Fruit fly (Drosophila melanogaster) whole organism, prepupa: ENCODE results near the gene eyg.

Experiments
- CG10631 ChIP-seq: fragments of 200-800 bp; sonication (Bioruptor generic); optimal IDR thresholded peaks from 2 replicates; lab custom pipeline; 2016; ENCODE audit warnings: missing biosample characterization, missing genetic modification characterization
- CG10669 ChIP-seq: fragments of 200-800 bp; sonication (Bioruptor generic); optimal IDR thresholded peaks from 3 replicates; lab custom pipeline; 2018; ENCODE audit warnings: missing biosample characterization, mild to moderate bottlenecking, missing genetic modification characterization, moderate library complexity
- CG11294 ChIP-seq: fragments of 200-800 bp; sonication (Bioruptor generic); IDR thresholded peaks from 2 replicates; pipeline ENCODE4 v1.3.6; 2022; ENCODE audit warnings: missing biosample characterization, missing genetic modification characterization
- CG11762 ChIP-seq: fragments of 200-800 bp; sonication (Bioruptor generic); optimal IDR thresholded peaks from 3 replicates; lab custom pipeline; 2016; ENCODE audit warnings: missing biosample characterization, missing genetic modification characterization; ENCODE audit not compliant: insufficient read depth
- CG15336 ChIP-seq: fragments of 200-800 bp; sonication (Bioruptor generic); IDR thresholded peaks from 2 replicates; pipeline ENCODE4 v1.3.6; 2022; ENCODE audit warnings: missing biosample characterization, missing genetic modification characterization
- CG1621 ChIP-seq: fragments of 200-800 bp; sonication (Bioruptor generic); optimal IDR thresholded peaks from 3 replicates; lab custom pipeline; 2018; ENCODE audit warnings: missing biosample characterization, mild to moderate bottlenecking, missing genetic modification characterization
- CG3032 ChIP-seq: fragments of 200-800 bp; optimal IDR thresholded peaks from 2 replicates; lab custom pipeline; 2019; ENCODE audit warnings: missing biosample characterization, mild to moderate bottlenecking, missing genetic modification characterization, moderate library complexity
- CG31627 ChIP-seq: fragments of 200-800 bp; sonication (Bioruptor generic); optimal IDR thresholded peaks from 3 replicates; lab custom pipeline; 2016; ENCODE audit warnings: missing biosample characterization, missing genetic modification characterization
- CG32006 ChIP-seq: fragments of 200-800 bp; sonication (Bioruptor generic); optimal IDR thresholded peaks from 3 replicates; lab custom pipeline; 2017; ENCODE audit warnings: missing biosample characterization, mild to moderate bottlenecking, missing genetic modification characterization
- CG34406 ChIP-seq: fragments of 200-800 bp; sonication (Bioruptor generic); optimal IDR thresholded peaks from 3 replicates; lab custom pipeline; 2016; ENCODE audit warnings: missing biosample characterization, missing genetic modification characterization
- CG3919 ChIP-seq: fragments of 200-800 bp; sonication (Bioruptor generic); optimal IDR thresholded peaks from 3 replicates; lab custom pipeline; 2016; ENCODE audit warnings: missing biosample characterization, missing genetic modification characterization
- CG4318 ChIP-seq: fragments of 200-800 bp; sonication (Bioruptor generic); optimal IDR thresholded peaks from 3 replicates; lab custom pipeline; 2017; ENCODE audit warnings: missing biosample characterization, mild to moderate bottlenecking, missing genetic modification characterization
- CG6163 ChIP-seq: fragments of 200-800 bp; sonication (Bioruptor generic); IDR thresholded peaks from 3 replicates; pipeline ENCODE4 v1.3.6; 2022; ENCODE audit warnings: missing biosample characterization, missing genetic modification characterization
- CG6276 ChIP-seq: fragments of 200-800 bp; sonication (Bioruptor generic); optimal IDR thresholded peaks from 2 replicates; lab custom pipeline; 2017; ENCODE audit warnings: missing biosample characterization, mild to moderate bottlenecking, missing genetic modification characterization
- CG6792 ChIP-seq: fragments of 200-800 bp; sonication (Bioruptor generic); optimal IDR thresholded peaks from 3 replicates; lab custom pipeline; 2016; ENCODE audit warnings: missing biosample characterization, missing genetic modification characterization
- CG6808 ChIP-seq: fragments of 200-800 bp; sonication (Bioruptor generic); optimal IDR thresholded peaks from 3 replicates; lab custom pipeline; 2017; ENCODE audit warnings: missing biosample characterization, missing genetic modification characterization, mild to moderate bottlenecking, moderate library complexity, missing genetic modification reagents
- CG7368 ChIP-seq: fragments of 200-800 bp; sonication (Bioruptor generic); optimal IDR thresholded peaks from 3 replicates; lab custom pipeline; 2016; ENCODE audit warnings: missing biosample characterization, missing genetic modification characterization
- CG8319 ChIP-seq: fragments of 200-800 bp; sonication (Bioruptor generic); optimal IDR thresholded peaks from 3 replicates; lab custom pipeline; 2016; ENCODE audit warnings: missing biosample characterization, missing genetic modification characterization
- CG8632 ChIP-seq: fragments of 200-800 bp; sonication (Bioruptor generic); optimal IDR thresholded peaks from 3 replicates; lab custom pipeline; 2016; ENCODE audit warnings: missing biosample characterization, missing genetic modification characterization
- CG9139 ChIP-seq: fragments of 200-800 bp; sonication (Bioruptor generic); optimal IDR thresholded peaks from 3 replicates; lab custom pipeline; 2017; ENCODE audit warnings: missing biosample characterization, mild to moderate bottlenecking, missing genetic modification characterization
- Eip75B ChIP-seq: fragments of 200-800 bp; sonication (Bioruptor generic); optimal IDR thresholded peaks from 3 replicates; lab custom pipeline; 2016; ENCODE audit warnings: missing biosample characterization, missing genetic modification characterization
- Eip78C ChIP-seq: fragments of 200-800 bp; sonication (Bioruptor generic); peaks from one replicate; lab custom pipeline; 2016; ENCODE audit warnings: missing biosample characterization, missing genetic modification characterization
- Eip93F ChIP-seq: fragments of 200-800 bp; sonication (Bioruptor generic); optimal IDR thresholded peaks from 2 replicates; lab custom pipeline; 2016; ENCODE audit warnings: missing biosample characterization, mild to moderate bottlenecking, missing genetic modification characterization
- Ets21C ChIP-seq: fragments of 200-800 bp; sonication (Bioruptor generic); optimal IDR thresholded peaks from 3 replicates; lab custom pipeline; 2016; ENCODE audit warnings: missing biosample characterization, missing genetic modification characterization
- Ets96B ChIP-seq: fragments of 200-800 bp; optimal IDR thresholded peaks from 2 replicates; lab custom pipeline; 2019; ENCODE audit warnings: missing biosample characterization, mild to moderate bottlenecking, missing genetic modification characterization, moderate library complexity
- Gug ChIP-seq: fragments of 200-800 bp; sonication (Bioruptor generic); IDR thresholded peaks from 2 replicates; pipeline ENCODE4 v1.3.6; 2022; ENCODE audit warnings: missing biosample characterization, missing genetic modification characterization
- Hr38 ChIP-seq: sonication (Bioruptor generic); optimal IDR thresholded peaks from 2 replicates; lab custom pipeline; 2016; ENCODE audit warnings: missing biosample characterization, missing genetic modification characterization
- Hr39 ChIP-seq: fragments of 200-800 bp; sonication (Bioruptor generic); optimal IDR thresholded peaks from 2 replicates; lab custom pipeline; 2016; ENCODE audit warnings: missing biosample characterization, missing genetic modification characterization
- Hr4 ChIP-seq: fragments of 200-800 bp; sonication (Bioruptor generic); optimal IDR thresholded peaks from 3 replicates; lab custom pipeline; 2016; ENCODE audit warnings: missing biosample characterization, missing genetic modification characterization
- Lpt ChIP-seq: fragments of 200-800 bp; sonication (Bioruptor generic); optimal IDR thresholded peaks from 3 replicates; lab custom pipeline; 2016; ENCODE audit warnings: missing biosample characterization, missing genetic modification characterization
- Met ChIP-seq: fragments of 200-800 bp; sonication (Bioruptor generic); optimal IDR thresholded peaks from 3 replicates; lab custom pipeline; 2016; ENCODE audit warnings: missing biosample characterization, missing genetic modification characterization
- OdsH ChIP-seq: fragments of 200-800 bp; sonication (Bioruptor generic); optimal IDR thresholded peaks from 3 replicates; lab custom pipeline; 2016; ENCODE audit warnings: missing biosample characterization, missing genetic modification characterization
- Smox ChIP-seq: fragments of 200-800 bp; sonication (Bioruptor generic); optimal IDR thresholded peaks from 3 replicates; lab custom pipeline; 2016; ENCODE audit warnings: missing biosample characterization, missing genetic modification characterization
- Sox102F ChIP-seq: fragments of 200-800 bp; sonication (Bioruptor generic); optimal IDR thresholded peaks from 2 replicates; lab custom pipeline; 2016; ENCODE audit warnings: missing biosample characterization, mild to moderate bottlenecking, missing genetic modification characterization
- Sox14 ChIP-seq: fragments of 200-800 bp; sonication (Bioruptor generic); optimal IDR thresholded peaks from 3 replicates; lab custom pipeline; 2016; ENCODE audit warnings: missing biosample characterization, missing genetic modification characterization
- Sox15 ChIP-seq: fragments of 200-800 bp; sonication (Bioruptor generic); optimal IDR thresholded peaks from 3 replicates; lab custom pipeline; 2016; ENCODE audit warnings: missing biosample characterization, missing genetic modification characterization
- achi ChIP-seq: fragments of 200-800 bp; sonication (Bioruptor generic); optimal IDR thresholded peaks from 3 replicates; lab custom pipeline; 2016; ENCODE audit warnings: missing biosample characterization, missing genetic modification characterization
- acj6 ChIP-seq: fragments of 200-800 bp; sonication (Bioruptor generic); optimal IDR thresholded peaks from 3 replicates; lab custom pipeline; 2016; ENCODE audit warnings: missing biosample characterization, missing genetic modification characterization
- cyc ChIP-seq: fragments of 200-800 bp; sonication (Bioruptor generic); optimal IDR thresholded peaks from 3 replicates; lab custom pipeline; 2016; ENCODE audit warnings: missing biosample characterization, missing genetic modification characterization
- dac ChIP-seq: fragments of 200-800 bp; sonication (Bioruptor generic); optimal IDR thresholded peaks from 2 replicates; lab custom pipeline; 2017; ENCODE audit warnings: missing biosample characterization, mild to moderate bottlenecking, missing genetic modification characterization
- dsx ChIP-seq: fragments of 200-800 bp; optimal IDR thresholded peaks from 3 replicates; lab custom pipeline; 2019; ENCODE audit warnings: missing biosample characterization, mild to moderate bottlenecking, missing genetic modification characterization, moderate library complexity; ENCODE audit not compliant: poor library complexity, severe bottlenecking
- esn ChIP-seq: fragments of 200-800 bp; sonication (Bioruptor generic); optimal IDR thresholded peaks from 2 replicates; lab custom pipeline; 2016; ENCODE audit warnings: missing biosample characterization, mild to moderate bottlenecking, missing genetic modification characterization, moderate library complexity
- fd59A ChIP-seq: fragments of 200-800 bp; sonication (Bioruptor generic); optimal IDR thresholded peaks from 2 replicates; lab custom pipeline; 2017; ENCODE audit warnings: missing biosample characterization, mild to moderate bottlenecking, missing genetic modification characterization, missing genetic modification reagents
- fd85E ChIP-seq: fragments of 200-800 bp; sonication (Bioruptor generic); optimal IDR thresholded peaks from 3 replicates; lab custom pipeline; 2016; ENCODE audit warnings: missing biosample characterization, missing genetic modification characterization
- fkh ChIP-seq: fragments of 200-800 bp; sonication (Bioruptor generic); optimal IDR thresholded peaks from 3 replicates; lab custom pipeline; 2017; ENCODE audit warnings: missing biosample characterization, mild to moderate bottlenecking, missing genetic modification characterization, moderate library complexity
- lz ChIP-seq: fragments of 200-800 bp; sonication (Bioruptor generic); optimal IDR thresholded peaks from 3 replicates; lab custom pipeline; 2016; ENCODE audit warnings: missing biosample characterization, missing genetic modification characterization
- net ChIP-seq: fragments of 200-800 bp; sonication (Bioruptor generic); optimal IDR thresholded peaks from 3 replicates; lab custom pipeline; 2016; ENCODE audit warnings: missing biosample characterization, missing genetic modification characterization
- pdm3 ChIP-seq: fragments of 200-800 bp; sonication (Bioruptor generic); optimal IDR thresholded peaks from 3 replicates; lab custom pipeline; 2016; ENCODE audit warnings: missing biosample characterization, missing genetic modification characterization
- spab ChIP-seq: fragments of 200-800 bp; sonication (Bioruptor generic); optimal IDR thresholded peaks from 2 replicates; lab custom pipeline; 2017; ENCODE audit warnings: missing biosample characterization, mild to moderate bottlenecking, missing genetic modification characterization, missing genetic modification reagents
- svp ChIP-seq: fragments of 200-800 bp; sonication (Bioruptor generic); peaks from one replicate; lab custom pipeline; 2016; ENCODE audit warnings: missing biosample characterization, missing genetic modification characterization
- topi ChIP-seq: fragments of 200-800 bp; sonication (Bioruptor generic); optimal IDR thresholded peaks from 3 replicates; lab custom pipeline; 2016; ENCODE audit warnings: missing biosample characterization, missing genetic modification characterization
- vri ChIP-seq: fragments of 200-800 bp; sonication (Bioruptor generic); optimal IDR thresholded peaks from 3 replicates; lab custom pipeline; 2016; ENCODE audit warnings: missing biosample characterization, mild to moderate bottlenecking, missing genetic modification characterization

Gene eyg

DNA sequence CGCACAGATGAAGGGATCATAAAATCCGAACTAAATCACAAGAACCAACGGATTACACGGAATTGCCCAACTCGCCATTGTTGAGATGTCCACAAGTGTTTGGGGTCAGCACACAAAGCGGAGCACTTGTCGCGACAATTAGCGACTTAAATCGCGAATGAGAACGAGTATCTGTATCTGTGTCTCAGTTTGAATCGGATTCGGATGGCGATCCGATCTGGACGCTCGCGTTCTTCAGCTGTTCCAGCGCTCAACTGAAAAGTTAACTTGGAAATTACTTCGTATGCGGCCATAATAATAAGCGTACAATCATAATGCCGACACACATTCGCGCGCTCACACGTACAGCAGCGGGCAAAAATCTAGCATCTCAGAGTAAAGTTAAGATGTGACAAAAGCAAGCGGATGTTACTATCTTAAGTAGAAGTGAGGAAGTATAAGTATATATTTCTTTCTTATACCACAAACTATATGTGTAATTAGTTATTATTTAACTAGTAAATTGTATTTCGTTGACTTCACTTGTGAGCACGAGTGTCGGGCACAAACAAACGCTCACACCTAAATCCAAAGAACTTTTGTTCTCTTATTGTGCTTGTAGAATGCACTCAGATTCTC lies 22.7 kb upstream of the eyg start, which contains the start of gene CG10660:
Gene CG10660 (minus strand): TSS at position 259 of the 618 bp plus-strand sequence.
- peak; percentile 93 for TF ChIP-seq acj6 (GFP tag; lab: Kevin White, UChicago)
- TF ChIP-seq CG31627 (GFP tag; lab: Kevin White, UChicago), result peak; percentile 88
- peak; percentile 94 for TF ChIP-seq CG3919
- TF ChIP-seq CG8632, result peak; percentile 90
- peak; percentile 95 for TF ChIP-seq OdsH (GFP tag; lab: Kevin White, UChicago)
- TF ChIP-seq CG15336 (GFP tag; lab: Robert Waterston, UW), result peak; percentile 97
- peak; percentile 91 for TF ChIP-seq Lpt (GFP tag; lab: Kevin White, UChicago)
- peak; percentile 97 for TF ChIP-seq CG6163 (GFP tag; lab: Robert Waterston, UW)
- TF ChIP-seq CG6276 (GFP tag; lab: Kevin White, UChicago), result peak; percentile 94
- peak; percentile 94 for TF ChIP-seq Hr4 (GFP tag; lab: Kevin White, UChicago)
- TF ChIP-seq CG1621, result peak; percentile 88
- TF ChIP-seq Hr38 (GFP tag; lab: Kevin White, UChicago), result no peak
- peak; percentile 93 for TF ChIP-seq achi
- peak; percentile 77 for TF ChIP-seq Ets21C
- peak; percentile 66 for TF ChIP-seq fd85E (GFP tag; lab: Kevin White, UChicago)
- TF ChIP-seq Sox15 (GFP tag; lab: Kevin White, UChicago), result peak; percentile 80
- TF ChIP-seq fkh (GFP tag; lab: Kevin White, UChicago), result peak; percentile 61
- peak; percentile 78 for TF ChIP-seq dsx (GFP tag; lab: Kevin White, UChicago)
- TF ChIP-seq cyc (GFP tag; lab: Kevin White, UChicago), result peak; percentile 88
- TF ChIP-seq CG32006 (GFP tag; lab: Kevin White, UChicago), result peak; percentile 95
- peak; percentile 86 for TF ChIP-seq CG10669 (GFP tag; lab: Kevin White, UChicago)
- peak; percentile 91 for TF ChIP-seq topi (GFP tag; lab: Kevin White, UChicago)
- peak; percentile 66 for TF ChIP-seq Eip93F (GFP tag; lab: Kevin White, UChicago)
- peak; percentile 91 for TF ChIP-seq vri
- peak; percentile 84 for TF ChIP-seq CG4318 (GFP tag; lab: Kevin White, UChicago)
- TF ChIP-seq Met (GFP tag; lab: Kevin White, UChicago), result peak; percentile 93
- TF ChIP-seq Eip78C, result peak; percentile 97
- peak; percentile 94 for TF ChIP-seq net (GFP tag; lab: Kevin White, UChicago)
- TF ChIP-seq Ets96B (tag; lab: Kevin White, UChicago), result peak; percentile 92
- TF ChIP-seq lz, result peak; percentile 92
- peak; percentile 75 for TF ChIP-seq CG6808
- TF ChIP-seq Eip75B (GFP tag; lab: Kevin White, UChicago), result peak; percentile 92
- TF ChIP-seq CG11294 (GFP tag; lab: Robert Waterston, UW), result peak; percentile 90
- peak; percentile 82 for TF ChIP-seq CG7368 (GFP tag; lab: Kevin White, UChicago)
- TF ChIP-seq Smox (GFP tag; lab: Kevin White, UChicago), result peak; percentile 90
- TF ChIP-seq CG6792, result peak; percentile 93
- peak; percentile 64 for TF ChIP-seq CG9139 (GFP tag; lab: Kevin White, UChicago)
- TF ChIP-seq pdm3 (GFP tag; lab: Kevin White, UChicago), result peak; percentile 94
- peak; percentile 78 for TF ChIP-seq dac (GFP tag; lab: Kevin White, UChicago)
- TF ChIP-seq spab (GFP tag; lab: Kevin White, UChicago), result peak; percentile 78
- peak; percentile 94 for TF ChIP-seq CG34406 (GFP tag; lab: Kevin White, UChicago)
- peak; percentile 72 for TF ChIP-seq CG3032 (tag; lab: Kevin White, UChicago)
- peak; percentile 95 for TF ChIP-seq svp
- peak; percentile 91 for TF ChIP-seq Sox102F
- TF ChIP-seq Hr39 (GFP tag; lab: Kevin White, UChicago), result peak; percentile 85
- peak; percentile 93 for TF ChIP-seq Sox14 (GFP tag; lab: Kevin White, UChicago)
- TF ChIP-seq Gug (GFP tag; lab: Robert Waterston, UW), result peak; percentile 93
- TF ChIP-seq CG8319 (GFP tag; lab: Kevin White, UChicago), result peak; percentile 72
- TF ChIP-seq CG10631 (GFP tag; lab: Kevin White, UChicago), result peak; percentile 91
- TF ChIP-seq fd59A (GFP tag; lab: Kevin White, UChicago), result peak; percentile 80
- TF ChIP-seq CG11762, result peak; percentile 87
- peak; percentile 95 for TF ChIP-seq esn (GFP tag; lab: Kevin White, UChicago)
